Fruit fly (Drosophila melanogaster) whole organism, wandering third instar larva: ENCODE measurements around the gene CG34133.

Experiments
- Abd-B ChIP-seq: fragments of >200 bp; optimal IDR thresholded peaks from 2 replicates; lab custom pipeline; 2017; ENCODE audit warnings: missing biosample characterization, missing genetic modification characterization
- GATAd ChIP-seq: sonication (Bioruptor generic); optimal IDR thresholded peaks from 2 replicates; lab custom pipeline; 2016; ENCODE audit warnings: missing biosample characterization, missing genetic modification characterization
- jim ChIP-seq: fragments of 175-275, 200-325 bp; sonication (Bioruptor generic); optimal IDR thresholded peaks from 2 replicates; lab custom pipeline; 2016; ENCODE audit warnings: missing biosample characterization, mild to moderate bottlenecking, missing genetic modification characterization

DNA sequence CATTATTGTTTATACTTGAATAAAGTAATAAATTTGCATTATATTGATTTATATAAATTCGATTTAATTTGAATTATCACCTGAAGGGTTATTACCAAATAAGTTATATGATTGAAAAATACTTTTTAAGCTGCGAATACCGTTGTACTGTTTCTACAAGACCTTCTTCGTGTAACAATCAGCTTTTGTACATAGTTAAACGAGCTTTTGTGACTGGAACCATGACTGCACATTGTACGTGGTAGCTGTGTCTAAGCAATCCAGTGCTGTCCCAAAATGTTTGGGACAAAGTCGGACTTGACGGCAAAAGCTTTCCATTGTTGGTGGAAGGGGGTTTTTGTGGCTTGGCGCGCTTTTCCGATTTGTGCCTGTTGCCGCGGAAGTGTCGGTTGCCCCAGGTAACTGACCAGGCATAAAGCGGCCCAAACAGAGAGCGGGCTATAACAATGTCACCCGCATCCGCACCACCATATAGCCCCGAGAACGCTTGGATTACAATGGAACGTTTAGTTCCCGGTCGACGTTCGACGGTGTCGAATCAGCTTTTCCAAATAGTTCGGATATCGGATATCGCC, 38.5 kb downstream of the CG34133 start, which contains the start of gene CG31036:
- TF ChIP-seq GATAd (GFP tag; lab: Kevin White, UChicago) (no peak), jim (GFP tag; lab: Kevin White, UChicago) (no peak), Abd-B (no peak)
